Worm (Caenorhabditis elegans) whole organism, young adult: Measurements from ENCODE around the gene C18E9.7.

Experiments
- B0336.3 ChIP-seq: fragments of 200-800 bp; sonication (Bioruptor generic); IDR thresholded peaks from 2 replicates; pipeline ENCODE4 v1.3.6; 2022; ENCODE audit warnings: missing genetic modification characterization, missing compliant biosample characterization
- F22D6.2 ChIP-seq: sonication (generic microtip); optimal IDR thresholded peaks from 2 replicates; lab custom pipeline; 2016; ENCODE audit warnings: mild to moderate bottlenecking, missing genetic modification characterization, missing compliant biosample characterization
- F23B12.7 ChIP-seq: sonication (generic microtip); optimal IDR thresholded peaks from 2 replicates; lab custom pipeline; 2017; ENCODE audit warnings: missing genetic modification characterization, mild to moderate bottlenecking, missing compliant biosample characterization, antibody characterized with exemption, moderate library complexity; ENCODE audit not compliant: insufficient read depth
- F49E8.2 ChIP-seq: sonication (generic microtip); optimal IDR thresholded peaks from 3 replicates; lab custom pipeline; 2017; ENCODE audit warnings: missing genetic modification characterization, mild to moderate bottlenecking, missing compliant biosample characterization, antibody characterized with exemption, moderate library complexity; ENCODE audit not compliant: insufficient read depth
- F57C9.4 ChIP-seq: sonication (generic microtip); optimal IDR thresholded peaks from 2 replicates; lab custom pipeline; 2017; ENCODE audit warnings: mild to moderate bottlenecking, missing genetic modification characterization, missing compliant biosample characterization
- Y53F4B.3 ChIP-seq: fragments of 200-800 bp; sonication (Bioruptor generic); IDR thresholded peaks from 2 replicates; pipeline ENCODE4 v1.3.6; 2022; ENCODE audit warnings: missing genetic modification reagents, missing genetic modification characterization, missing compliant biosample characterization
- Y95B8A.8 ChIP-seq: fragments of 200-800 bp; sonication (Bioruptor generic); IDR thresholded peaks from 2 replicates; pipeline ENCODE4 v1.3.6; 2022; ENCODE audit warnings: missing genetic modification reagents, missing genetic modification characterization, missing compliant biosample characterization
- ZK185.1 ChIP-seq: sonication (generic microtip); optimal IDR thresholded peaks from 2 replicates; lab custom pipeline; 2016; ENCODE audit warnings: mild to moderate bottlenecking, missing genetic modification characterization, missing compliant biosample characterization; ENCODE audit not compliant: poor library complexity, severe bottlenecking
- aptf-3 ChIP-seq: fragments of 200-800 bp; sonication (Bioruptor generic); IDR thresholded peaks from 2 replicates; pipeline ENCODE4 v1.3.6; 2022; ENCODE audit warnings: missing genetic modification characterization, missing compliant biosample characterization
- atf-7 ChIP-seq: sonication (generic microtip); optimal IDR thresholded peaks from 2 replicates; lab custom pipeline; 2017; ENCODE audit warnings: mild to moderate bottlenecking, missing genetic modification characterization, missing compliant biosample characterization
- athp-1 ChIP-seq: sonication (generic microtip); optimal IDR thresholded peaks from 2 replicates; lab custom pipeline; 2017; ENCODE audit warnings: mild to moderate bottlenecking, missing genetic modification characterization, missing compliant biosample characterization
- attf-3 ChIP-seq: fragments of 200-800 bp; sonication (Bioruptor generic); conservative IDR thresholded peaks from 2 replicates; pipeline ENCODE4 v1.3.6; 2022; ENCODE audit warnings: missing genetic modification reagents, missing genetic modification characterization, missing compliant biosample characterization
- bed-1 ChIP-seq: fragments of 200-800 bp; sonication (Bioruptor generic); IDR thresholded peaks from 2 replicates; pipeline ENCODE4 v1.3.6; 2022; ENCODE audit warnings: missing genetic modification reagents, missing genetic modification characterization, missing compliant biosample characterization
- cebp-1 ChIP-seq, 2 experiments: fragments of 200-800 bp in 1 of 2; sonication (Bioruptor generic) in 1 of 2; sonication (generic microtip) in 1 of 2; IDR thresholded peaks in 1 of 2; optimal IDR thresholded peaks in 1 of 2; 2 replicates each; pipeline versions ENCODE4 v1.3.6 to Lab custom; 2017 to 2022; ENCODE audit warnings: missing compliant biosample characterization in 2 of 2, missing genetic modification characterization in 2 of 2, mild to moderate bottlenecking in 1 of 2, missing genetic modification reagents in 1 of 2, moderate library complexity in 1 of 2
- cebp-2 ChIP-seq: fragments of 200-800 bp; sonication (Bioruptor generic); IDR thresholded peaks from 2 replicates; pipeline ENCODE4 v1.3.6; 2022; ENCODE audit warnings: missing genetic modification characterization, missing compliant biosample characterization
- ceh-27 ChIP-seq: fragments of 200-800 bp; sonication (Bioruptor generic); optimal IDR thresholded peaks from 2 replicates; lab custom pipeline; 2018; ENCODE audit warnings: mild to moderate bottlenecking, missing genetic modification characterization, moderate library complexity, missing compliant biosample characterization
- ceh-58 ChIP-seq: fragments of 200-800 bp; sonication (Bioruptor generic); IDR thresholded peaks from 2 replicates; pipeline ENCODE4 v1.3.6; 2022; ENCODE audit warnings: missing genetic modification characterization, missing compliant biosample characterization
- ceh-91 ChIP-seq: fragments of 200-800 bp; sonication (Bioruptor generic); IDR thresholded peaks from 2 replicates; pipeline ENCODE4 v1.3.6; 2022; ENCODE audit warnings: missing genetic modification reagents, missing genetic modification characterization, missing compliant biosample characterization
- chd-7 ChIP-seq: sonication (generic microtip); optimal IDR thresholded peaks from 2 replicates; lab custom pipeline; 2016; ENCODE audit warnings: mild to moderate bottlenecking, missing genetic modification characterization, moderate library complexity, missing compliant biosample characterization
- dpl-1 ChIP-seq: fragments of 150-350 bp; optimal IDR thresholded peaks from 2 replicates; lab custom pipeline; 2014; ENCODE audit warnings: missing biosample characterization, missing genetic modification reagents, missing genetic modification characterization
- egl-44 ChIP-seq: fragments of 200-800 bp; sonication (Bioruptor generic); IDR thresholded peaks from 2 replicates; pipeline ENCODE4 v1.3.6; 2022; ENCODE audit warnings: missing genetic modification reagents, missing genetic modification characterization, missing compliant biosample characterization
- egrh-3 ChIP-seq: fragments of 200-800 bp; sonication (Bioruptor generic); IDR thresholded peaks from 2 replicates; pipeline ENCODE4 v1.3.6; 2022; ENCODE audit warnings: missing genetic modification reagents, missing genetic modification characterization, missing compliant biosample characterization
- ekl-4 ChIP-seq: fragments of 200-800 bp; sonication (Bioruptor generic); IDR thresholded peaks from 2 replicates; pipeline ENCODE4 v1.3.6; 2022; ENCODE audit warnings: missing genetic modification reagents, missing genetic modification characterization, missing compliant biosample characterization
- hlh-26 ChIP-seq: fragments of 200-800 bp; sonication (Bioruptor generic); conservative IDR thresholded peaks from 2 replicates; pipeline ENCODE4 v1.3.6; 2022; ENCODE audit warnings: missing genetic modification reagents, missing genetic modification characterization, missing compliant biosample characterization
- hmg-20 ChIP-seq: fragments of 200-800 bp; sonication (Bioruptor generic); IDR thresholded peaks from 2 replicates; pipeline ENCODE4 v1.3.6; 2022; ENCODE audit warnings: missing genetic modification reagents, missing genetic modification characterization, missing compliant biosample characterization
- let-526 ChIP-seq: fragments of 200-800 bp; sonication (Bioruptor generic); IDR thresholded peaks from 2 replicates; pipeline ENCODE4 v1.3.6; 2022; ENCODE audit warnings: missing genetic modification reagents, missing genetic modification characterization, missing compliant biosample characterization
- lin-40 ChIP-seq: sonication (generic microtip); optimal IDR thresholded peaks from 2 replicates; lab custom pipeline; 2016; ENCODE audit warnings: missing genetic modification characterization, mild to moderate bottlenecking, missing compliant biosample characterization, missing genotype, missing genetic modification reagents
- lin-54 ChIP-seq: fragments of 200-800 bp; sonication (Bioruptor generic); optimal IDR thresholded peaks from 2 replicates; lab custom pipeline; 2018; ENCODE audit warnings: mild to moderate bottlenecking, missing genetic modification characterization, missing compliant biosample characterization
- lsy-27 ChIP-seq: sonication (generic microtip); optimal IDR thresholded peaks from 2 replicates; lab custom pipeline; 2017; ENCODE audit warnings: missing genetic modification characterization, mild to moderate bottlenecking, missing compliant biosample characterization, antibody characterized with exemption, missing genotype, borderline replicate concordance; ENCODE audit not compliant: insufficient read depth
- mcd-1 ChIP-seq: fragments of 200-800 bp; sonication (Bioruptor generic); IDR thresholded peaks from 2 replicates; pipeline ENCODE4 v1.3.6; 2022; ENCODE audit warnings: missing genetic modification reagents, missing genetic modification characterization, missing compliant biosample characterization
- mxl-1 ChIP-seq: sonication (generic microtip); optimal IDR thresholded peaks from 2 replicates; lab custom pipeline; 2016; ENCODE audit warnings: missing genetic modification characterization, missing compliant biosample characterization
- nfya-2 ChIP-seq: fragments of 200-800 bp; sonication (Bioruptor generic); IDR thresholded peaks from 2 replicates; pipeline ENCODE4 v1.3.6; 2022; ENCODE audit warnings: missing genetic modification reagents, missing genetic modification characterization, missing compliant biosample characterization
- nhr-27 ChIP-seq: fragments of 200-800 bp; sonication (Bioruptor generic); optimal IDR thresholded peaks from 2 replicates; lab custom pipeline; 2018; ENCODE audit warnings: mild to moderate bottlenecking, missing genetic modification characterization, moderate library complexity, missing compliant biosample characterization
- nhr-80 ChIP-seq: sonication (generic microtip); optimal IDR thresholded peaks from 2 replicates; lab custom pipeline; 2016; ENCODE audit warnings: missing genetic modification characterization, missing compliant biosample characterization
- pbrm-1 ChIP-seq: fragments of 200-800 bp; sonication (Bioruptor generic); IDR thresholded peaks from 2 replicates; pipeline ENCODE4 v1.3.6; 2022; ENCODE audit warnings: missing genetic modification reagents, missing genetic modification characterization, missing compliant biosample characterization
- sea-2 ChIP-seq: fragments of 200-800 bp; sonication (Bioruptor generic); IDR thresholded peaks from 2 replicates; pipeline ENCODE4 v1.3.6; 2022; ENCODE audit warnings: missing genetic modification characterization, missing compliant biosample characterization
- snpc-4 ChIP-seq, 5 experiments: fragments of 150-350 bp in 1 of 5; sonication (generic microtip) in 4 of 5; optimal IDR thresholded peaks; 2 replicates each; lab custom pipeline; 2014 to 2018; ENCODE audit warnings: missing genetic modification characterization in 5 of 5, missing biosample characterization in 3 of 5, antibody characterized with exemption in 2 of 5, mild to moderate bottlenecking in 2 of 5, missing compliant biosample characterization in 2 of 5, missing genotype in 2 of 5, moderate library complexity in 2 of 5, missing genetic modification reagents in 1 of 5
- tbp1 ChIP-seq: fragments of 200-800 bp; sonication (Bioruptor generic); optimal IDR thresholded peaks from 2 replicates; lab custom pipeline; 2018; ENCODE audit warnings: mild to moderate bottlenecking, missing genetic modification characterization, missing compliant biosample characterization
- tbx-9 ChIP-seq: sonication (generic microtip); optimal IDR thresholded peaks from 2 replicates; lab custom pipeline; 2016; ENCODE audit warnings: borderline replicate concordance, missing genetic modification characterization, inconsistent platforms, missing compliant biosample characterization
- zfh-2 ChIP-seq: fragments of 200-800 bp; sonication (Bioruptor generic); conservative IDR thresholded peaks from 2 replicates; pipeline ENCODE4 v1.3.6; 2022; ENCODE audit warnings: missing genetic modification reagents, missing genetic modification characterization, missing compliant biosample characterization
- ztf-22 ChIP-seq: fragments of 200-800 bp; sonication (Bioruptor generic); optimal IDR thresholded peaks from 2 replicates; lab custom pipeline; 2018; ENCODE audit warnings: mild to moderate bottlenecking, missing genetic modification characterization, moderate library complexity, missing compliant biosample characterization
- ztf-28 ChIP-seq: fragments of 200-800 bp; sonication (Bioruptor generic); IDR thresholded peaks from 2 replicates; pipeline ENCODE4 v1.3.6; 2022; ENCODE audit warnings: missing genetic modification reagents, missing genetic modification characterization, missing compliant biosample characterization

Gene C18E9.7

ce11 chrII:9010708-9011107 is 28.1 kb upstream of the C18E9.7 start:
- TF ChIP-seq F22D6.2 (no peak), zfh-2 (GFP tag; lab: Robert Waterston, UW) (0 out of 2 replicates have a peak, but pooled peaks have one; percentile 22)
- TF ChIP-seq, all 124 proteins: peak for 1

- TF ChIP-seq F22D6.2 (no peak), athp-1 (no peak), aptf-3 (GFP tag; lab: Robert Waterston, UW) (no peak), bed-1 (GFP tag; lab: Robert Waterston, UW) (no peak), ceh-27 (GFP tag; lab: Kevin White, UChicago) (no peak), F49E8.2 (tag; lab: Kevin White, UChicago) (no peak), F57C9.4 (tag; lab: Kevin White, UChicago) (no peak), cebp-1 (GFP tag; IDR thresholded peaks at IDR 0.05; lab: Robert Waterston, UW) (no peak), cebp-1 (tag; optimal IDR thresholded peaks at IDR 0.05; lab: Kevin White, UChicago) (no peak), tbx-9 (no peak), hmg-20 (GFP tag; lab: Robert Waterston, UW) (no peak), attf-3 (GFP tag; lab: Robert Waterston, UW) (no peak), cebp-2 (no peak)
Measured at ce11 chrII:9009976-9010702, 27.6 kb upstream of the C18E9.7 start.

ce11 chrII:9007741-9008140 is 25.2 kb upstream of the C18E9.7 start:
- TF ChIP-seq mcd-1 (GFP tag; lab: Robert Waterston, UW) (0 out of 2 replicates have a peak, but pooled peaks have one; percentile 17), let-526 (GFP tag; lab: Robert Waterston, UW) (no peak), mxl-1 (tag; lab: Kevin White, UChicago) (no peak), atf-7 (tag; lab: Kevin White, UChicago) (no peak), sea-2 (GFP tag; lab: Robert Waterston, UW) (no peak), B0336.3 (GFP tag; lab: Robert Waterston, UW) (no peak), hlh-26 (GFP tag; lab: Robert Waterston, UW) (no peak), zfh-2 (GFP tag; lab: Robert Waterston, UW) (peak; percentile 84), lin-54 (GFP tag; lab: Kevin White, UChicago) (no peak), Y53F4B.3 (GFP tag; lab: Robert Waterston, UW) (no peak), egrh-3 (peak; percentile 58; the same call in 1 of the 2 replicates)

ce11 chrII:9005067-9005466 is 22.5 kb upstream of the C18E9.7 start, which contains the start of gene F44G4.7:
TSS of gene F44G4.7 (minus strand) at chrII:9005167.
- no peak for TF ChIP-seq F23B12.7
- no peak for TF ChIP-seq Y95B8A.8 (GFP tag; lab: Robert Waterston, UW)
- no peak for TF ChIP-seq egl-44
- TF ChIP-seq nfya-2: no peak
- no peak for TF ChIP-seq ztf-22 (GFP tag; lab: Kevin White, UChicago)
- no peak for TF ChIP-seq chd-7 (tag; lab: Kevin White, UChicago)
- TF ChIP-seq ceh-91: no peak
- TF ChIP-seq nhr-80 (tag; lab: Kevin White, UChicago): no peak
- no peak for TF ChIP-seq ceh-58 (GFP tag; lab: Robert Waterston, UW)
- TF ChIP-seq lin-40 (tag; lab: Kevin White, UChicago): no peak
- TF ChIP-seq ekl-4: no peak
- no peak for TF ChIP-seq tbp1 (GFP tag; lab: Kevin White, UChicago)
- TF ChIP-seq nhr-27: no peak
- no peak for TF ChIP-seq dpl-1 (GFP tag; lab: Kevin White, UChicago)
- TF ChIP-seq ZK185.1 (tag; lab: Kevin White, UChicago): no peak
- TF ChIP-seq pbrm-1 (GFP tag; lab: Robert Waterston, UW): no peak
- TF ChIP-seq lsy-27 (tag; lab: Kevin White, UChicago): no peak
- no peak for TF ChIP-seq ztf-28 (GFP tag; lab: Robert Waterston, UW)
- no peak for TF ChIP-seq snpc-4 (GFP tag; optimal IDR thresholded peaks at IDR 0.05; lab: Kevin White, UChicago)
- no peak for TF ChIP-seq snpc-4 (tag; optimal IDR thresholded peaks at IDR 0.05; lab: Kevin White, UChicago)
